Fruit fly (Drosophila melanogaster): Measurements from ENCODE around the gene Rac1.

Rac1 gene

DNA sequence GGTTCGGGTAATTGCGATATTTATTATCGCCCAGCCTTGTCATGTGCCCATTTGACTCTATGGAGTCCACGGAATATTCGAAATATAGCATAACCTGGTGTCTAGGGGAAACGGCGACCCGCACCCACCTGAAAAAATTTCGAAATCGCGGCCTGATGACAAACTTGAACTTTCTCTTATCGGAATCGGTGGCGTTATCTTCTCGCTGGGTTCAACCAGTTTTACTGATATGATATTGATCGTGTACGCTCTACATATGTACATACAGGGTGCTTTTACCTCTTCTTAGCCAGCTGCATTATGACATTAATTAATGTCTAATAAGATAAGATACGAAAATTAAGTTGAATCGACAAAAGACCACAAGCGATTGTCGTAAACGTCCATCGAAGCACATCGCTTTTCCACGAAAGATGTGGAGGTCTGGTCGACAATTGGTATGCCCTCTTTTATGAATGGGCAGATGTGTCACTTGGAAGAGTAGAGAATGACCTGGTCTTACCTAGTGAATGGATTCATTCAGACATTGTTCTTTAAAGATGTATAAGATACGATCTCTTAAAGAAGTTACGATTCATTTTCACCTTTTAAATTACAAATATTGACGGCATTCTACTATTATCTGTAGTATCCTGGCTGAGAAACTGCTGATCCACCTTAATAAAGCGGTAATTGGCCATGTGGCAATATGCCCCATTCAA is 17.9 kb upstream of the Rac1 start (continued):
- no peak for TF ChIP-seq gro (GFP tag; optimal IDR thresholded peaks at IDR 0.05)
- TF ChIP-seq bsh (GFP tag; optimal IDR thresholded peaks at IDR 0.05) = no peak
- TF ChIP-seq Fer1 (GFP tag; optimal IDR thresholded peaks at IDR 0.05) = no peak
- no peak for TF ChIP-seq Dek (tag; optimal IDR thresholded peaks at IDR 0.05)
- peak; percentile 29; the same call in 1 of the 2 replicates for TF ChIP-seq slbo (GFP tag; IDR thresholded peaks at IDR 0.05)
- peak; percentile 20; the same call in 1 of the 3 replicates for TF ChIP-seq Aef1 (GFP tag; IDR thresholded peaks at IDR 0.05)
- peak; percentile 33; the same call in 1 of the 2 replicates for TF ChIP-seq Ptx1 (GFP tag; IDR thresholded peaks at IDR 0.05)
- TF ChIP-seq hkb (optimal IDR thresholded peaks at IDR 0.05) = no peak
- no peak for TF ChIP-seq hkb (GFP tag; IDR thresholded peaks at IDR 0.05)
- no peak for TF ChIP-seq Chrac-16 (GFP tag; optimal IDR thresholded peaks at IDR 0.05)
- no peak for TF ChIP-seq fd102C (GFP tag; optimal IDR thresholded peaks at IDR 0.05)
- no peak for TF ChIP-seq mld (GFP tag; IDR thresholded peaks at IDR 0.05; ENCODE audit: partially characterized antibody)
- TF ChIP-seq tio (GFP tag; optimal IDR thresholded peaks at IDR 0.05) = peak; percentile 27
- peak; percentile 39 for TF ChIP-seq CG15601 (tag; optimal IDR thresholded peaks at IDR 0.05)
- peak; percentile 7 for TF ChIP-seq phol (tag; optimal IDR thresholded peaks at IDR 0.05)
- peak; percentile 15 for TF ChIP-seq ind (GFP tag; optimal IDR thresholded peaks at IDR 0.05)
- TF ChIP-seq kah (GFP tag; optimal IDR thresholded peaks at IDR 0.05) = no peak
- no peak for TF ChIP-seq Fer3 (tag; optimal IDR thresholded peaks at IDR 0.05)
- no peak for TF ChIP-seq Dll (GFP tag; IDR thresholded peaks at IDR 0.05; ENCODE audit: partially characterized antibody)
- peak in 1 of 2 experiments; percentile 26 for TF ChIP-seq Hr51 (GFP tag; optimal IDR thresholded peaks at IDR 0.05)
- no peak for TF ChIP-seq CG1832 (GFP tag; optimal IDR thresholded peaks at IDR 0.05)
- no peak for TF ChIP-seq CG5245 (GFP tag; optimal IDR thresholded peaks at IDR 0.05)
- TF ChIP-seq chm (GFP tag; IDR thresholded peaks at IDR 0.05) = no peak
- TF ChIP-seq jing (GFP tag; optimal IDR thresholded peaks at IDR 0.05) = no peak
- no peak for TF ChIP-seq Deaf1 (tag; optimal IDR thresholded peaks at IDR 0.05)
- no peak for TF ChIP-seq CG17328 (GFP tag; IDR thresholded peaks at IDR 0.05)
- peak; percentile 49; the same call in 1 of the 2 replicates for TF ChIP-seq CG5953 (GFP tag; IDR thresholded peaks at IDR 0.05)
- TF ChIP-seq fd96Cb (tag; optimal IDR thresholded peaks at IDR 0.05) = peak; percentile 17
- TF ChIP-seq grau (tag; optimal IDR thresholded peaks at IDR 0.05) = peak; percentile 37
- no peak for TF ChIP-seq CG12104 (GFP tag; optimal IDR thresholded peaks at IDR 0.05)
- no peak for TF ChIP-seq CG15479 (GFP tag; optimal IDR thresholded peaks at IDR 0.05)
- TF ChIP-seq Atf6 (GFP tag; IDR thresholded peaks at IDR 0.05) = 0 out of 2 replicates have a peak, but pooled peaks have one; percentile 36
- TF ChIP-seq CG11093 (GFP tag; IDR thresholded peaks at IDR 0.05) = no peak
- no peak for TF ChIP-seq CG11247 (GFP tag; IDR thresholded peaks at IDR 0.05)
- no peak for TF ChIP-seq NC2α (GFP tag; optimal IDR thresholded peaks at IDR 0.05)
- TF ChIP-seq Usf (GFP tag; optimal IDR thresholded peaks at IDR 0.05) = no peak
- no peak for TF ChIP-seq CrebB (tag; optimal IDR thresholded peaks at IDR 0.05)
- no peak for TF ChIP-seq gce (GFP tag; IDR thresholded peaks at IDR 0.05)
- TF ChIP-seq Mad (GFP tag; optimal IDR thresholded peaks at IDR 0.05) = no peak
- no peak for TF ChIP-seq ssp (GFP tag; IDR thresholded peaks at IDR 0.05)
- TF ChIP-seq CG10209 (GFP tag; optimal IDR thresholded peaks at IDR 0.05) = peak; percentile 14
- TF ChIP-seq Antp (GFP tag; optimal IDR thresholded peaks at IDR 0.05) = no peak
- TF ChIP-seq CG18599 (GFP tag; optimal IDR thresholded peaks at IDR 0.05) = peak; percentile 22
- peak; percentile 12 for TF ChIP-seq CG17385 (GFP tag; optimal IDR thresholded peaks at IDR 0.05)
- TF ChIP-seq CG13424 (tag; optimal IDR thresholded peaks at IDR 0.05) = peak; percentile 5
- no peak for TF ChIP-seq nau (GFP tag; optimal IDR thresholded peaks at IDR 0.05)
- no peak for TF ChIP-seq Eip74EF (GFP tag; optimal IDR thresholded peaks at IDR 0.05)
- no peak for TF ChIP-seq Blimp-1 (GFP tag; optimal IDR thresholded peaks at IDR 0.05)
- TF ChIP-seq CG7839 (tag; optimal IDR thresholded peaks at IDR 0.05) = peak; percentile 38

Measured in whole organism, embryonic.